Fruit fly (Drosophila melanogaster) whole organism, embryonic: Measurements from ENCODE around the gene CG31161.

Experiments
- B-H2 ChIP-seq: fragments of 200-800 bp; sonication (Bioruptor generic); optimal IDR thresholded peaks from 2 replicates; lab custom pipeline; 2018; ENCODE audit warnings: missing biosample characterization, mild to moderate bottlenecking, missing genetic modification characterization
- Blimp-1 ChIP-seq: fragments of 200-800 bp; sonication (Bioruptor generic); optimal IDR thresholded peaks from 3 replicates; lab custom pipeline; 2018; ENCODE audit warnings: missing biosample characterization, missing genetic modification characterization, mild to moderate bottlenecking, moderate library complexity, missing genetic modification reagents
- CG1024 ChIP-seq: fragments of 200-800 bp; sonication (Bioruptor generic); IDR thresholded peaks from 2 replicates; pipeline ENCODE4 v1.3.6; 2022; ENCODE audit warnings: missing biosample characterization, missing genetic modification characterization
- CG10366 ChIP-seq: fragments of 200-800 bp; sonication (Bioruptor generic); IDR thresholded peaks from 2 replicates; pipeline ENCODE4 v1.3.6; 2022; ENCODE audit warnings: missing biosample characterization, missing genetic modification characterization
- CG10543 ChIP-seq: fragments of 200-800 bp; sonication (Bioruptor generic); optimal IDR thresholded peaks from 3 replicates; lab custom pipeline; 2017; ENCODE audit warnings: missing biosample characterization, mild to moderate bottlenecking, missing genetic modification characterization, moderate library complexity
- CG14710 ChIP-seq: fragments of 200-800 bp; sonication (Bioruptor generic); optimal IDR thresholded peaks from 3 replicates; lab custom pipeline; 2019; ENCODE audit warnings: missing biosample characterization, mild to moderate bottlenecking, missing genetic modification characterization, moderate library complexity
- CG17328 ChIP-seq: fragments of 200-800 bp; sonication (Bioruptor generic); IDR thresholded peaks from 2 replicates; pipeline ENCODE4 v1.3.6; 2022; ENCODE audit warnings: missing biosample characterization, missing genetic modification characterization
- CG17361 ChIP-seq: fragments of 200-800 bp; sonication (Bioruptor generic); IDR thresholded peaks from 3 replicates; pipeline ENCODE4 v1.3.6; 2022; ENCODE audit warnings: missing biosample characterization, missing genetic modification characterization
- CG30403 ChIP-seq: fragments of 200-800 bp; sonication (Bioruptor generic); optimal IDR thresholded peaks from 3 replicates; lab custom pipeline; 2016; ENCODE audit warnings: missing biosample characterization, missing genetic modification characterization
- CG31224 ChIP-seq: fragments of 200-800 bp; sonication (Bioruptor generic); IDR thresholded peaks from 2 replicates; pipeline ENCODE4 v1.3.6; 2022; ENCODE audit warnings: missing biosample characterization, missing genetic modification characterization
- CG3995 ChIP-seq: fragments of 200-800 bp; sonication (Bioruptor generic); optimal IDR thresholded peaks from 3 replicates; lab custom pipeline; 2016; ENCODE audit warnings: missing biosample characterization, missing genetic modification characterization
- CG4360 ChIP-seq: fragments of 200-800 bp; sonication (Bioruptor generic); IDR thresholded peaks from 2 replicates; pipeline ENCODE4 v1.3.6; 2022; ENCODE audit warnings: missing biosample characterization, missing genetic modification characterization
- CG5180 ChIP-seq: fragments of 200-800 bp; sonication (Bioruptor generic); optimal IDR thresholded peaks from 3 replicates; lab custom pipeline; 2017; ENCODE audit warnings: missing biosample characterization, missing genetic modification characterization, mild to moderate bottlenecking, moderate library complexity, missing genetic modification reagents
- CG6683 ChIP-seq: fragments of 200-800 bp; sonication (Bioruptor generic); optimal IDR thresholded peaks from 2 replicates; lab custom pipeline; 2017; ENCODE audit warnings: missing biosample characterization, mild to moderate bottlenecking, missing genetic modification characterization, missing genetic modification reagents
- CG6689 ChIP-seq: fragments of 200-800 bp; sonication (Bioruptor generic); IDR thresholded peaks from 2 replicates; pipeline ENCODE4 v1.3.6; 2022; ENCODE audit warnings: missing biosample characterization, missing genetic modification characterization
- CG6791 ChIP-seq: fragments of 200-800 bp; sonication (Bioruptor generic); IDR thresholded peaks from 3 replicates; pipeline ENCODE4 v1.3.6; 2022; ENCODE audit warnings: missing biosample characterization, missing genetic modification characterization; ENCODE audit not compliant: partially characterized antibody
- CG7745 ChIP-seq: fragments of 200-800 bp; sonication (Bioruptor generic); optimal IDR thresholded peaks from 2 replicates; lab custom pipeline; 2018; ENCODE audit warnings: missing biosample characterization, mild to moderate bottlenecking, missing genetic modification characterization, moderate library complexity
- CG8281 ChIP-seq: fragments of 200-800 bp; sonication (Bioruptor generic); optimal IDR thresholded peaks from 2 replicates; lab custom pipeline; 2018; ENCODE audit warnings: missing biosample characterization, mild to moderate bottlenecking, missing genetic modification characterization, moderate library complexity
- CG8478 ChIP-seq: fragments of >200 bp; optimal IDR thresholded peaks from 2 replicates; lab custom pipeline; 2018
- CG8924 ChIP-seq: fragments of 200-800 bp; optimal IDR thresholded peaks from 3 replicates; lab custom pipeline; 2019; ENCODE audit warnings: missing biosample characterization, mild to moderate bottlenecking, missing genetic modification characterization, moderate library complexity
- Dad ChIP-seq: fragments of 200-800 bp; sonication (Bioruptor generic); optimal IDR thresholded peaks from 3 replicates; lab custom pipeline; 2016; ENCODE audit warnings: missing biosample characterization, missing genetic modification characterization
- HLH54F ChIP-seq: fragments of 200-800 bp; sonication (Bioruptor generic); optimal IDR thresholded peaks from 3 replicates; lab custom pipeline; 2016; ENCODE audit warnings: missing biosample characterization, missing genetic modification characterization
- Hmr ChIP-seq: fragments of 200-800 bp; sonication (Bioruptor generic); optimal IDR thresholded peaks from 3 replicates; lab custom pipeline; 2017; ENCODE audit warnings: mild to moderate bottlenecking, missing biosample characterization, missing genetic modification reagents, missing genetic modification characterization
- MBD-R2 ChIP-seq: fragments of 200-800 bp; sonication (Bioruptor generic); IDR thresholded peaks from 2 replicates; pipeline ENCODE4 v1.3.6; 2022; ENCODE audit warnings: missing biosample characterization, missing genetic modification characterization
- Opbp ChIP-seq: fragments of 200-800 bp; sonication (Bioruptor generic); IDR thresholded peaks from 3 replicates; pipeline ENCODE4 v1.3.6; 2022; ENCODE audit warnings: missing biosample characterization, missing genetic modification characterization; ENCODE audit not compliant: partially characterized antibody
- Ravus ChIP-seq: fragments of 200-800 bp; sonication (Bioruptor generic); IDR thresholded peaks from 2 replicates; pipeline ENCODE4 v1.3.6; 2022; ENCODE audit warnings: missing biosample characterization, missing genetic modification characterization
- Rx ChIP-seq: fragments of 200-800 bp; sonication (Bioruptor generic); IDR thresholded peaks from 2 replicates; pipeline ENCODE4 v1.3.6; 2022; ENCODE audit warnings: missing biosample characterization, missing genetic modification characterization
- Stat92E ChIP-seq, 3 experiments: fragments of >200 bp in 2 of 3; fragments of 200-800 bp in 1 of 3; sonication (Bioruptor generic) in 1 of 3; optimal IDR thresholded peaks; 2 replicates each; lab custom pipeline; 2017 to 2019; ENCODE audit warnings: missing biosample characterization in 3 of 3, missing genetic modification characterization in 3 of 3, mild to moderate bottlenecking in 1 of 3, moderate library complexity in 1 of 3
- YL-1 ChIP-seq: fragments of 200-800 bp; sonication (Bioruptor generic); optimal IDR thresholded peaks from 3 replicates; lab custom pipeline; 2017; ENCODE audit warnings: missing biosample characterization, mild to moderate bottlenecking, missing genetic modification characterization
- aop ChIP-seq: fragments of 200-800 bp; sonication (Bioruptor generic); IDR thresholded peaks from 2 replicates; pipeline ENCODE4 v1.3.6; 2022; ENCODE audit warnings: missing biosample characterization, missing genetic modification characterization
- ap ChIP-seq: fragments of 200-800 bp; sonication (Bioruptor generic); IDR thresholded peaks from 2 replicates; pipeline ENCODE4 v1.3.6; 2022; ENCODE audit warnings: missing biosample characterization, missing genetic modification characterization
- btn ChIP-seq: fragments of 200-800 bp; sonication (Bioruptor generic); optimal IDR thresholded peaks from 2 replicates; lab custom pipeline; 2016; ENCODE audit warnings: missing biosample characterization, missing genetic modification characterization
- chn ChIP-seq: fragments of 200-800 bp; sonication (Bioruptor generic); optimal IDR thresholded peaks from 2 replicates; lab custom pipeline; 2016; ENCODE audit warnings: missing biosample characterization, missing genetic modification characterization
- dmrt11E ChIP-seq: fragments of 200-800 bp; sonication (Bioruptor generic); optimal IDR thresholded peaks from 3 replicates; lab custom pipeline; 2018; ENCODE audit warnings: missing biosample characterization, mild to moderate bottlenecking, missing genetic modification characterization, moderate library complexity
- eve ChIP-seq, 2 experiments: fragments of >200 bp; optimal IDR thresholded peaks; 2 replicates each; lab custom pipeline; 2017; ENCODE audit warnings: missing biosample characterization in 2 of 2, missing genetic modification characterization in 2 of 2
- grn ChIP-seq: fragments of 200-800 bp; sonication (Bioruptor generic); optimal IDR thresholded peaks from 3 replicates; lab custom pipeline; 2017; ENCODE audit warnings: missing biosample characterization, missing genetic modification characterization
- gsb ChIP-seq: fragments of 200-800 bp; sonication (Bioruptor generic); IDR thresholded peaks from 2 replicates; pipeline ENCODE4 v1.3.6; 2022; ENCODE audit warnings: missing biosample characterization, missing genetic modification characterization
- hb ChIP-seq: fragments of 200-800 bp; sonication (Bioruptor generic); IDR thresholded peaks from 3 replicates; pipeline ENCODE4 v1.3.6; 2022; ENCODE audit warnings: missing biosample characterization, missing genetic modification characterization; ENCODE audit not compliant: partially characterized antibody
- jigr1 ChIP-seq: fragments of 200-800 bp; sonication (Bioruptor generic); IDR thresholded peaks from 3 replicates; pipeline ENCODE4 v1.3.6; 2022; ENCODE audit warnings: missing biosample characterization, missing genetic modification characterization
- jing ChIP-seq: fragments of 200-800 bp; sonication (Bioruptor generic); optimal IDR thresholded peaks from 2 replicates; lab custom pipeline; 2018; ENCODE audit warnings: missing biosample characterization, mild to moderate bottlenecking, missing genetic modification characterization
- mirr ChIP-seq: fragments of 200-800 bp; sonication (Bioruptor generic); optimal IDR thresholded peaks from 3 replicates; lab custom pipeline; 2018; ENCODE audit warnings: missing biosample characterization, mild to moderate bottlenecking, missing genetic modification characterization
- p53 ChIP-seq: fragments of 200-800 bp; sonication (Bioruptor generic); optimal IDR thresholded peaks from 2 replicates; lab custom pipeline; 2016; ENCODE audit warnings: missing biosample characterization, missing genetic modification characterization
- pnt ChIP-seq: fragments of 200-800 bp; sonication (Bioruptor generic); optimal IDR thresholded peaks from 3 replicates; lab custom pipeline; 2016; ENCODE audit warnings: missing biosample characterization, missing genetic modification characterization
- ranshi ChIP-seq: fragments of 200-800 bp; sonication (Bioruptor generic); IDR thresholded peaks from 2 replicates; pipeline ENCODE4 v1.3.6; 2022; ENCODE audit warnings: missing biosample characterization, missing genetic modification characterization
- slp2 ChIP-seq: fragments of 200-800 bp; sonication (Bioruptor generic); optimal IDR thresholded peaks from 2 replicates; lab custom pipeline; 2016; ENCODE audit warnings: missing biosample characterization, missing genetic modification characterization
- sob ChIP-seq: fragments of 200-800 bp; sonication (Bioruptor generic); IDR thresholded peaks from 2 replicates; pipeline ENCODE4 v1.3.6; 2022; ENCODE audit warnings: missing biosample characterization, missing genetic modification characterization
- sqz ChIP-seq: fragments of 200-800 bp; sonication (Bioruptor generic); optimal IDR thresholded peaks from 3 replicates; lab custom pipeline; 2018; ENCODE audit warnings: missing biosample characterization, mild to moderate bottlenecking, missing genetic modification characterization
- tll ChIP-seq, 2 experiments: fragments of 200-800 bp in 1 of 2; fragments of >200 bp in 1 of 2; sonication (Bioruptor generic) in 1 of 2; optimal IDR thresholded peaks; 2 replicates each; lab custom pipeline; 2017 to 2019; ENCODE audit warnings: missing biosample characterization in 2 of 2, missing genetic modification characterization in 2 of 2, mild to moderate bottlenecking in 1 of 2, moderate library complexity in 1 of 2
- tna ChIP-seq: fragments of 200-800 bp; sonication (Bioruptor generic); IDR thresholded peaks from 2 replicates; pipeline ENCODE4 v1.3.6; 2022; ENCODE audit warnings: missing biosample characterization, missing genetic modification characterization; ENCODE audit not compliant: partially characterized antibody
- vvl ChIP-seq: fragments of 200-800 bp; sonication (Bioruptor generic); IDR thresholded peaks from 2 replicates; pipeline ENCODE4 v1.3.6; 2022; ENCODE audit warnings: missing biosample characterization, missing genetic modification characterization
- wor ChIP-seq: fragments of 200-800 bp; sonication (Bioruptor generic); IDR thresholded peaks from 2 replicates; pipeline ENCODE4 v1.3.6; 2022; ENCODE audit warnings: missing biosample characterization, missing genetic modification characterization
- zen2 ChIP-seq: fragments of 200-800 bp; sonication (Bioruptor generic); IDR thresholded peaks from 3 replicates; pipeline ENCODE4 v1.3.6; 2022; ENCODE audit warnings: missing biosample characterization, missing genetic modification characterization; ENCODE audit not compliant: partially characterized antibody

The CG31161 gene

DNA sequence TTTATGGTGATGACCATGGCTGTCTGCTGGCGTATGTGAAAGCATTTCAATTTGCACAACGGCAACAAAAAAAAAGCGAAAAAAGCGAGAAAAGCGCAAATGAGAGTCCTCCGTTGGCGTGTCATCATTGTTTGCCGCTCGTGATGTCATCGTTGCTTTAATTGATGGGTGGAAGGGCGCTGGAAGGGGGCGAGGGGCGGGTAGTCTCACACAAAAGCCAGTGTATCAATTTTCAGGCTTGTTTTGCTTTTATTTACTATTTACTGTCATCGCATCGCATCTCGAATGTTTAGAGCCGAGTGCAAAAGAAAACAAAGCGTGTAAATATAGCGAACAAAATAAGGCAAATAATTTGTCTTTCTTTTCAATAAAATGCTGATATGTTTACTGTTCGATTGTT is 27.0 kb upstream of the CG31161 start (continued):
- TF ChIP-seq mirr (GFP tag; lab: Kevin White, UChicago) (no peak), Blimp-1 (GFP tag; lab: Kevin White, UChicago) (peak; percentile 69), btn (GFP tag; lab: Kevin White, UChicago) (no peak), CG30403 (GFP tag; lab: Kevin White, UChicago) (no peak), Opbp (GFP tag; lab: Robert Waterston, UW) (no peak), Rx (GFP tag; lab: Robert Waterston, UW) (no peak), wor (GFP tag; lab: Robert Waterston, UW) (no peak), ap (no peak), CG10543 (GFP tag; lab: Kevin White, UChicago) (no peak), pnt (GFP tag; lab: Kevin White, UChicago) (no peak), Dad (GFP tag; lab: Kevin White, UChicago) (no peak), Ravus (GFP tag; lab: Robert Waterston, UW) (no peak), CG5180 (GFP tag; lab: Kevin White, UChicago) (peak; percentile 45), tll (GFP tag; optimal IDR thresholded peaks at IDR 0.05; lab: Kevin White, UChicago) (no peak), chn (GFP tag; lab: Kevin White, UChicago) (no peak), CG8924 (tag; lab: Kevin White, UChicago) (no peak), tna (GFP tag; lab: Robert Waterston, UW) (no peak), CG7745 (tag; lab: Kevin White, UChicago) (peak; percentile 27), CG4360 (GFP tag; lab: Robert Waterston, UW) (0 out of 2 replicates have a peak, but pooled peaks have one; percentile 33), CG6791 (GFP tag; lab: Robert Waterston, UW) (no peak), CG10366 (GFP tag; lab: Robert Waterston, UW) (no peak), sqz (GFP tag; lab: Kevin White, UChicago) (peak; percentile 12), Hmr (peak; percentile 4), jigr1 (no peak), zen2 (GFP tag; lab: Robert Waterston, UW) (no peak), grn (GFP tag; lab: Kevin White, UChicago) (no peak), aop (no peak), dmrt11E (peak; percentile 50), sob (GFP tag; lab: Robert Waterston, UW) (peak; percentile 10; the same call in 1 of the 2 replicates), gsb (no peak), CG8478 (no peak), CG17328 (GFP tag; lab: Robert Waterston, UW) (no peak), eve (GFP tag; optimal IDR thresholded peaks at IDR 0.05; lab: Kevin White, UChicago) (no peak), B-H2 (GFP tag; lab: Kevin White, UChicago) (no peak), CG14710 (peak; percentile 48), vvl (GFP tag; lab: Robert Waterston, UW) (peak; percentile 30; the same call in 1 of the 2 replicates), CG31224 (GFP tag; lab: Robert Waterston, UW) (no peak), hb (no peak), CG6689 (no peak), slp2 (GFP tag; lab: Kevin White, UChicago) (no peak), YL-1 (GFP tag; lab: Kevin White, UChicago) (no peak), Stat92E (GFP tag; optimal IDR thresholded peaks at IDR 0.05; lab: Kevin White, UChicago) (no peak), HLH54F (GFP tag; lab: Kevin White, UChicago) (no peak), p53 (GFP tag; lab: Kevin White, UChicago) (no peak), CG1024 (no peak), ranshi (GFP tag; lab: Robert Waterston, UW) (no peak), CG17361 (GFP tag; lab: Robert Waterston, UW) (peak; percentile 47; the same call in 2 of the 3 replicates), CG6683 (GFP tag; lab: Kevin White, UChicago) (no peak), CG3995 (GFP tag; lab: Kevin White, UChicago) (no peak), MBD-R2 (GFP tag; lab: Robert Waterston, UW) (no peak), CG8281 (tag; lab: Kevin White, UChicago) (peak; percentile 32), jing (GFP tag; lab: Kevin White, UChicago) (no peak)
